Worm (Caenorhabditis elegans) whole organism, young adult: ENCODE data around the gene Y49E10.27.

ENCODE experiments used
- F55B11.4 ChIP-seq: sonication (generic microtip); optimal IDR thresholded peaks from 2 replicates; lab custom pipeline; 2016; ENCODE audit warnings: missing compliant biosample characterization, missing genetic modification characterization, borderline replicate concordance; ENCODE audit not compliant: insufficient read depth
- Y95B8A.8 ChIP-seq: fragments of 200-800 bp; sonication (Bioruptor generic); IDR thresholded peaks from 2 replicates; pipeline ENCODE4 v1.3.6; 2022; ENCODE audit warnings: missing genetic modification reagents, missing genetic modification characterization, missing compliant biosample characterization
- ets-4 ChIP-seq: fragments of 200-800 bp; sonication (Bioruptor generic); optimal IDR thresholded peaks from 2 replicates; lab custom pipeline; 2018; ENCODE audit warnings: mild to moderate bottlenecking, missing genetic modification characterization, missing compliant biosample characterization
- lin-54 ChIP-seq: fragments of 200-800 bp; sonication (Bioruptor generic); optimal IDR thresholded peaks from 2 replicates; lab custom pipeline; 2018; ENCODE audit warnings: mild to moderate bottlenecking, missing genetic modification characterization, missing compliant biosample characterization
- madf-8 ChIP-seq: fragments of 200-800 bp; sonication (Bioruptor generic); conservative IDR thresholded peaks from 2 replicates; pipeline ENCODE4 v1.3.6; 2022; ENCODE audit warnings: missing genetic modification reagents, missing genetic modification characterization, missing compliant biosample characterization
- nfyb-1 ChIP-seq: fragments of 200-800 bp; sonication (Bioruptor generic); IDR thresholded peaks from 2 replicates; pipeline ENCODE4 v1.3.6; 2022; ENCODE audit warnings: missing genetic modification reagents, missing genetic modification characterization, missing compliant biosample characterization
- pha-4 ChIP-seq: fragments of 150-350 bp; sonication (generic microtip); optimal IDR thresholded peaks from 2 replicates; lab custom pipeline; 2014; ENCODE audit warnings: missing biosample characterization, missing genetic modification reagents, missing genetic modification characterization
- snpc-3.4 ChIP-seq: sonication (generic microtip); optimal IDR thresholded peaks from 2 replicates; lab custom pipeline; 2017; ENCODE audit warnings: missing genetic modification characterization, mild to moderate bottlenecking, missing compliant biosample characterization, antibody characterized with exemption, moderate library complexity, missing genotype, missing genetic modification reagents
- snpc-4 ChIP-seq, 5 experiments: fragments of 150-350 bp in 1 of 5; sonication (generic microtip) in 4 of 5; optimal IDR thresholded peaks; 2 replicates each; lab custom pipeline; 2014 to 2018; ENCODE audit warnings: missing genetic modification characterization in 5 of 5, missing biosample characterization in 3 of 5, antibody characterized with exemption in 2 of 5, mild to moderate bottlenecking in 2 of 5, missing compliant biosample characterization in 2 of 5, missing genotype in 2 of 5, moderate library complexity in 2 of 5, missing genetic modification reagents in 1 of 5
- unc-62 ChIP-seq: fragments of 150-350 bp; optimal IDR thresholded peaks from 2 replicates; lab custom pipeline; 2014; ENCODE audit warnings: missing biosample characterization, missing genetic modification reagents, missing genetic modification characterization
- ztf-26 ChIP-seq: sonication (generic microtip); optimal IDR thresholded peaks from 2 replicates; lab custom pipeline; 2017; ENCODE audit warnings: missing genetic modification characterization, missing compliant biosample characterization

DNA sequence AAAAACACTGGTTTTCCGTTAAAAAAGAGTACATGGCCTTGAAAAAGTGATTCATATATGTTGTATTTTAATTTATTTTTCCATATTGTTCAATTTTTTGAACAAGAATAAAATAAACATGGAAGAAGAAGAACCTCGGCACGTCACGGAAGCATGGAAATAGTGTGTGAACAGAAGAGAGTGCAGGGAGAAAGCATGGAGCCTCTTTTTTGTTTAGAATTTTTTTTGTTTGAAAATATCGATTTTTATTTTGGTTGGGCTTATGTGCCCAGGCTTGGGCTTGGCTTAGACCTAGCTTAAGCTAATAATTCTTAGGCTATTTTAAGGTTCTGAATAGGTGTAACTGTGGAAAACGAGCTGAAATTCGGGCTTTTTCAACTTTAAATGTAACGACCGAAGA lies 12.5 kb upstream of the Y49E10.27 start, which contains the start of gene tat-1:
- no peak for TF ChIP-seq F55B11.4 (tag; lab: Kevin White, UChicago)
- no peak for TF ChIP-seq unc-62 (GFP tag; lab: Kevin White, UChicago)
- no peak for TF ChIP-seq nfyb-1
- TF ChIP-seq snpc-3.4 (tag; lab: Kevin White, UChicago) = no peak
- no peak for TF ChIP-seq ztf-26
- no peak for TF ChIP-seq snpc-4 (GFP tag; optimal IDR thresholded peaks at IDR 0.05; lab: Kevin White, UChicago)
- TF ChIP-seq snpc-4 (tag; optimal IDR thresholded peaks at IDR 0.05; lab: Kevin White, UChicago) = no peak
- TF ChIP-seq madf-8 = no peak
- no peak for TF ChIP-seq Y95B8A.8
- TF ChIP-seq ets-4 (GFP tag; lab: Kevin White, UChicago) = no peak
- TF ChIP-seq lin-54 (GFP tag; lab: Kevin White, UChicago) = no peak
- TF ChIP-seq pha-4 (tag; lab: Kevin White, UChicago) = no peak
